Fruit fly (Drosophila melanogaster) whole organism, embryonic: ENCODE results near the gene CG31559.

Experiments used
- ATbp ChIP-seq: fragments of 200-800 bp; sonication (Bioruptor generic); optimal IDR thresholded peaks from 2 replicates; lab custom pipeline; 2017; ENCODE audit warnings: missing biosample characterization, mild to moderate bottlenecking, missing genetic modification characterization, missing genetic modification reagents
- Aef1 ChIP-seq: fragments of 200-800 bp; sonication (Bioruptor generic); IDR thresholded peaks from 3 replicates; pipeline ENCODE4 v1.3.6; 2022; ENCODE audit warnings: missing biosample characterization, missing genetic modification characterization
- Antp ChIP-seq: fragments of 200-800 bp; sonication (Bioruptor generic); optimal IDR thresholded peaks from 3 replicates; lab custom pipeline; 2016; ENCODE audit warnings: missing biosample characterization, missing genetic modification characterization
- Atf-2 ChIP-seq: fragments of 200-800 bp; sonication (Bioruptor generic); optimal IDR thresholded peaks from 2 replicates; lab custom pipeline; 2016; ENCODE audit warnings: missing biosample characterization, missing genetic modification characterization
- CG10209 ChIP-seq: fragments of 200-800 bp; sonication (Bioruptor generic); optimal IDR thresholded peaks from 3 replicates; lab custom pipeline; 2017; ENCODE audit warnings: missing biosample characterization, mild to moderate bottlenecking, missing genetic modification characterization, missing genetic modification reagents
- CG11398 ChIP-seq: fragments of 200-800 bp; sonication (Bioruptor generic); optimal IDR thresholded peaks from 2 replicates; lab custom pipeline; 2016; ENCODE audit warnings: missing biosample characterization, missing genetic modification characterization
- CG12155 ChIP-seq: fragments of 200-800 bp; sonication (Bioruptor generic); optimal IDR thresholded peaks from 3 replicates; lab custom pipeline; 2016; ENCODE audit warnings: missing biosample characterization, missing genetic modification characterization
- CG12769 ChIP-seq: fragments of 200-800 bp; sonication (Bioruptor generic); optimal IDR thresholded peaks from 2 replicates; lab custom pipeline; 2019; ENCODE audit warnings: missing biosample characterization, mild to moderate bottlenecking, missing genetic modification characterization, moderate library complexity
- CG12942 ChIP-seq: fragments of 200-800 bp; sonication (Bioruptor generic); optimal IDR thresholded peaks from 3 replicates; lab custom pipeline; 2016; ENCODE audit warnings: missing biosample characterization, missing genetic modification characterization
- CG15073 ChIP-seq: fragments of 200-800 bp; sonication (Bioruptor generic); optimal IDR thresholded peaks from 2 replicates; lab custom pipeline; 2016; ENCODE audit warnings: missing biosample characterization, missing genetic modification characterization
- CG17829 ChIP-seq: fragments of 200-800 bp; optimal IDR thresholded peaks from 2 replicates; lab custom pipeline; 2019; ENCODE audit warnings: missing biosample characterization, mild to moderate bottlenecking, missing genetic modification characterization, moderate library complexity
- CG18011 ChIP-seq: fragments of 200-800 bp; sonication (Bioruptor generic); optimal IDR thresholded peaks from 2 replicates; lab custom pipeline; 2017; ENCODE audit warnings: missing biosample characterization, missing genetic modification characterization, mild to moderate bottlenecking, moderate library complexity, missing genotype
- CG18262 ChIP-seq: fragments of 200-800 bp; optimal IDR thresholded peaks from 3 replicates; lab custom pipeline; 2019; ENCODE audit warnings: missing biosample characterization, mild to moderate bottlenecking, missing genetic modification characterization, moderate library complexity
- CG1832 ChIP-seq: fragments of 200-800 bp; sonication (Bioruptor generic); optimal IDR thresholded peaks from 2 replicates; lab custom pipeline; 2017; ENCODE audit warnings: missing biosample characterization, mild to moderate bottlenecking, missing genetic modification characterization, inconsistent platforms
- CG2199 ChIP-seq: fragments of 200-800 bp; sonication (Bioruptor generic); IDR thresholded peaks from 3 replicates; pipeline ENCODE4 v1.3.6; 2022; ENCODE audit warnings: missing biosample characterization, missing genetic modification characterization
- CG3065 ChIP-seq: fragments of 200-800 bp; sonication (Bioruptor generic); optimal IDR thresholded peaks from 2 replicates; lab custom pipeline; 2016; ENCODE audit warnings: missing biosample characterization, missing genetic modification characterization
- CG31388 ChIP-seq: fragments of 200-800 bp; sonication (Bioruptor generic); optimal IDR thresholded peaks from 2 replicates; lab custom pipeline; 2016; ENCODE audit warnings: missing biosample characterization, missing genetic modification characterization
- CG3163 ChIP-seq: fragments of 200-800 bp; sonication (Bioruptor generic); optimal IDR thresholded peaks from 3 replicates; lab custom pipeline; 2016; ENCODE audit warnings: missing biosample characterization, missing genetic modification characterization
- CG33557 ChIP-seq: fragments of 200-800 bp; sonication (Bioruptor generic); optimal IDR thresholded peaks from 2 replicates; lab custom pipeline; 2019; ENCODE audit warnings: missing biosample characterization, mild to moderate bottlenecking, missing genetic modification characterization, moderate library complexity
- CG3847 ChIP-seq: fragments of 200-800 bp; sonication (Bioruptor generic); IDR thresholded peaks from 2 replicates; pipeline ENCODE4 v1.3.6; 2022; ENCODE audit warnings: missing biosample characterization, missing genetic modification characterization
- CG3995 ChIP-seq: fragments of 200-800 bp; sonication (Bioruptor generic); optimal IDR thresholded peaks from 3 replicates; lab custom pipeline; 2016; ENCODE audit warnings: missing biosample characterization, missing genetic modification characterization
- CG4707 ChIP-seq: fragments of 200-800 bp; sonication (Bioruptor generic); optimal IDR thresholded peaks from 2 replicates; lab custom pipeline; 2018; ENCODE audit warnings: missing biosample characterization, mild to moderate bottlenecking, missing genetic modification characterization, moderate library complexity
- CG6175 ChIP-seq: fragments of 200-800 bp; sonication (Bioruptor generic); IDR thresholded peaks from 3 replicates; pipeline ENCODE4 v1.3.6; 2022; ENCODE audit warnings: missing biosample characterization, missing genetic modification characterization
- CG6683 ChIP-seq: fragments of 200-800 bp; sonication (Bioruptor generic); optimal IDR thresholded peaks from 2 replicates; lab custom pipeline; 2017; ENCODE audit warnings: missing biosample characterization, mild to moderate bottlenecking, missing genetic modification characterization, missing genetic modification reagents
- CG6791 ChIP-seq: fragments of 200-800 bp; sonication (Bioruptor generic); IDR thresholded peaks from 3 replicates; pipeline ENCODE4 v1.3.6; 2022; ENCODE audit warnings: missing biosample characterization, missing genetic modification characterization; ENCODE audit not compliant: partially characterized antibody
- Chrac-16 ChIP-seq: fragments of 200-800 bp; sonication (Bioruptor generic); optimal IDR thresholded peaks from 3 replicates; lab custom pipeline; 2016; ENCODE audit warnings: missing biosample characterization, missing genetic modification characterization
- D19A ChIP-seq: fragments of 200-800 bp; optimal IDR thresholded peaks from 3 replicates; lab custom pipeline; 2019; ENCODE audit warnings: missing biosample characterization, mild to moderate bottlenecking, missing genetic modification characterization, moderate library complexity
- Elba2 ChIP-seq: fragments of 200-800 bp; sonication (Bioruptor generic); optimal IDR thresholded peaks from 3 replicates; lab custom pipeline; 2016; ENCODE audit warnings: missing biosample characterization, missing genetic modification characterization
- Ets97D ChIP-seq: fragments of 200-800 bp; sonication (Bioruptor generic); optimal IDR thresholded peaks from 3 replicates; lab custom pipeline; 2016; ENCODE audit warnings: missing biosample characterization, missing genetic modification characterization
- H2.0 ChIP-seq: fragments of 200-800 bp; sonication (Bioruptor generic); IDR thresholded peaks from 2 replicates; pipeline ENCODE4 v1.3.6; 2022; ENCODE audit warnings: missing biosample characterization, missing genetic modification characterization
- Neu2 ChIP-seq: fragments of 200-800 bp; sonication (Bioruptor generic); optimal IDR thresholded peaks from 3 replicates; lab custom pipeline; 2016; ENCODE audit warnings: missing biosample characterization, missing genetic modification characterization, borderline replicate concordance
- Pdp1 ChIP-seq, 2 experiments: fragments of 200-800 bp; sonication (Bioruptor generic); optimal IDR thresholded peaks; 3 replicates each; lab custom pipeline; 2016; ENCODE audit warnings: missing biosample characterization in 2 of 2, missing genetic modification characterization in 2 of 2, mild to moderate bottlenecking in 1 of 2, moderate library complexity in 1 of 2
- Sin3A ChIP-seq: fragments of >200 bp; optimal IDR thresholded peaks from 2 replicates; lab custom pipeline; 2018
- Sox100B ChIP-seq: fragments of 200-800 bp; sonication (Bioruptor generic); optimal IDR thresholded peaks from 3 replicates; lab custom pipeline; 2018; ENCODE audit warnings: missing biosample characterization, mild to moderate bottlenecking, missing genetic modification characterization
- Ssrp ChIP-seq: fragments of 200-800 bp; sonication (Bioruptor generic); optimal IDR thresholded peaks from 2 replicates; lab custom pipeline; 2018; ENCODE audit warnings: missing biosample characterization, mild to moderate bottlenecking, missing genetic modification characterization, moderate library complexity
- Taf1 ChIP-seq: fragments of 200-800 bp; sonication (Bioruptor generic); IDR thresholded peaks from 2 replicates; pipeline ENCODE4 v1.3.6; 2022; ENCODE audit warnings: missing biosample characterization, missing genetic modification characterization
- ac ChIP-seq: fragments of 200-800 bp; sonication (Bioruptor generic); optimal IDR thresholded peaks from 3 replicates; lab custom pipeline; 2017; ENCODE audit warnings: missing biosample characterization, mild to moderate bottlenecking, missing genetic modification characterization
- bsh ChIP-seq, 2 experiments: fragments of 200-800 bp; sonication (Bioruptor generic); optimal IDR thresholded peaks; 2 replicates each; lab custom pipeline; 2017 to 2018; ENCODE audit warnings: mild to moderate bottlenecking in 2 of 2, missing biosample characterization in 2 of 2, missing genetic modification characterization in 2 of 2, moderate library complexity in 1 of 2
- danr ChIP-seq: fragments of 200-800 bp; sonication (Bioruptor generic); IDR thresholded peaks from 2 replicates; pipeline ENCODE4 v1.3.6; 2022; ENCODE audit warnings: missing biosample characterization, missing genetic modification characterization
- dpn ChIP-seq, 2 experiments: fragments of 200-800 bp; sonication (Bioruptor generic); optimal IDR thresholded peaks; 3 replicates each; lab custom pipeline; 2016; ENCODE audit warnings: missing biosample characterization in 2 of 2, missing genetic modification characterization in 2 of 2
- eve ChIP-seq, 2 experiments: fragments of >200 bp; optimal IDR thresholded peaks; 2 replicates each; lab custom pipeline; 2017; ENCODE audit warnings: missing biosample characterization in 2 of 2, missing genetic modification characterization in 2 of 2
- gt ChIP-seq: fragments of 200-800 bp; sonication (Bioruptor generic); IDR thresholded peaks from 2 replicates; pipeline ENCODE4 v1.3.6; 2022; ENCODE audit warnings: missing biosample characterization, missing genetic modification characterization
- hbn ChIP-seq: fragments of 200-800 bp; sonication (Bioruptor generic); IDR thresholded peaks from 2 replicates; pipeline ENCODE4 v1.3.6; 2022; ENCODE audit warnings: missing biosample characterization, missing genetic modification characterization; ENCODE audit not compliant: partially characterized antibody
- inv ChIP-seq: fragments of 200-800 bp; sonication (Bioruptor generic); IDR thresholded peaks from 2 replicates; pipeline ENCODE4 v1.3.6; 2022; ENCODE audit warnings: missing biosample characterization, missing genetic modification characterization; ENCODE audit not compliant: partially characterized antibody
- lmd ChIP-seq: fragments of 200-800 bp; sonication (Bioruptor generic); IDR thresholded peaks from 2 replicates; pipeline ENCODE4 v1.3.6; 2022; ENCODE audit warnings: missing biosample characterization, missing genetic modification characterization
- nau ChIP-seq: fragments of 200-800 bp; sonication (Bioruptor generic); optimal IDR thresholded peaks from 3 replicates; lab custom pipeline; 2017; ENCODE audit warnings: missing biosample characterization, mild to moderate bottlenecking, missing genetic modification characterization, missing genetic modification reagents
- pho ChIP-seq: fragments of 200-800 bp; sonication (Bioruptor generic); optimal IDR thresholded peaks from 2 replicates; lab custom pipeline; 2016; ENCODE audit warnings: missing biosample characterization, missing genetic modification characterization
- sug ChIP-seq: fragments of 200-800 bp; optimal IDR thresholded peaks from 2 replicates; lab custom pipeline; 2019; ENCODE audit warnings: missing biosample characterization, mild to moderate bottlenecking, missing genetic modification characterization, moderate library complexity
- tap ChIP-seq: fragments of 200-800 bp; optimal IDR thresholded peaks from 3 replicates; lab custom pipeline; 2019; ENCODE audit warnings: missing biosample characterization, mild to moderate bottlenecking, missing genetic modification characterization, moderate library complexity
- tgo ChIP-seq: fragments of 200-800 bp; sonication (Bioruptor generic); IDR thresholded peaks from 3 replicates; pipeline ENCODE4 v1.3.6; 2022; ENCODE audit warnings: missing biosample characterization, missing genetic modification characterization
- wor ChIP-seq: fragments of 200-800 bp; sonication (Bioruptor generic); IDR thresholded peaks from 2 replicates; pipeline ENCODE4 v1.3.6; 2022; ENCODE audit warnings: missing biosample characterization, missing genetic modification characterization
- zfh1 ChIP-seq: fragments of 200-800 bp; sonication (Bioruptor generic); IDR thresholded peaks from 3 replicates; pipeline ENCODE4 v1.3.6; 2022; ENCODE audit warnings: missing biosample characterization, missing genetic modification characterization

Gene CG31559

dm6 chr3R:6170737-6171136, 13.7 kb upstream of the CG31559 start (continued):
- TF ChIP-seq CG11398 (no peak), CG18262 (no peak), Sin3A (lab: Kevin White, UChicago) (no peak), Ssrp (tag; lab: Kevin White, UChicago) (no peak), Atf-2 (GFP tag; lab: Kevin White, UChicago) (no peak), Taf1 (GFP tag; lab: Robert Waterston, UW) (no peak), bsh (GFP tag; optimal IDR thresholded peaks at IDR 0.05; lab: Kevin White, UChicago) (no peak), gt (no peak), CG2199 (GFP tag; lab: Robert Waterston, UW) (no peak), inv (GFP tag; lab: Robert Waterston, UW) (peak; percentile 17; the same call in 1 of the 2 replicates), hbn (GFP tag; lab: Robert Waterston, UW) (no peak), danr (no peak), CG6683 (GFP tag; lab: Kevin White, UChicago) (no peak), CG18011 (no peak), CG10209 (GFP tag; lab: Kevin White, UChicago) (no peak), Neu2 (GFP tag; lab: Kevin White, UChicago) (no peak), zfh1 (GFP tag; lab: Robert Waterston, UW) (peak; percentile 39; the same call in 2 of the 3 replicates), Sox100B (GFP tag; lab: Kevin White, UChicago) (no peak), pho (peak; percentile 6), Elba2 (GFP tag; lab: Kevin White, UChicago) (no peak), Chrac-16 (GFP tag; lab: Kevin White, UChicago) (peak; percentile 18), CG17829 (no peak), tgo (GFP tag; lab: Robert Waterston, UW) (no peak), CG4707 (GFP tag; lab: Kevin White, UChicago) (no peak), CG33557 (GFP tag; lab: Kevin White, UChicago) (no peak), CG12155 (no peak), Aef1 (GFP tag; lab: Robert Waterston, UW) (no peak), CG3847 (GFP tag; lab: Robert Waterston, UW) (0 out of 2 replicates have a peak, but pooled peaks have one; percentile 27), CG15073 (GFP tag; lab: Kevin White, UChicago) (no peak), tap (tag; lab: Kevin White, UChicago) (no peak), CG12769 (tag; lab: Kevin White, UChicago) (no peak), ATbp (GFP tag; lab: Kevin White, UChicago) (no peak), eve (GFP tag; optimal IDR thresholded peaks at IDR 0.05; lab: Kevin White, UChicago) (no peak), Pdp1 (GFP tag; optimal IDR thresholded peaks at IDR 0.05; lab: Kevin White, UChicago) (peak in 1 of 2 experiments; percentile 69), CG3065 (GFP tag; lab: Kevin White, UChicago) (no peak), dpn (GFP tag; optimal IDR thresholded peaks at IDR 0.05; lab: Kevin White, UChicago) (peak; percentile 3 to 45), D19A (tag; lab: Kevin White, UChicago) (no peak), ac (GFP tag; lab: Kevin White, UChicago) (no peak), lmd (GFP tag; lab: Robert Waterston, UW) (no peak; the same call in 1 of the 2 replicates), wor (no peak), H2.0 (no peak), CG1832 (GFP tag; lab: Kevin White, UChicago) (no peak), CG3163 (peak; percentile 15), CG31388 (GFP tag; lab: Kevin White, UChicago) (no peak), CG6791 (peak; percentile 9; the same call in 1 of the 3 replicates), CG3995 (no peak), CG12942 (GFP tag; lab: Kevin White, UChicago) (no peak), CG6175 (GFP tag; lab: Robert Waterston, UW) (no peak), sug (tag; lab: Kevin White, UChicago) (peak; percentile 25), Antp (GFP tag; lab: Kevin White, UChicago) (no peak), nau (no peak), Ets97D (GFP tag; lab: Kevin White, UChicago) (peak; percentile 13)
